Worm (Caenorhabditis elegans): ENCODE measurements around the gene srv-19.

srv-19 gene

ce11 chrIV:5886605-5887004 is 12.9 kb upstream of the srv-19 start:
- TF ChIP-seq ceh-8 (GFP tag; optimal IDR thresholded peaks at IDR 0.05) (no peak), fkh-4 (tag; optimal IDR thresholded peaks at IDR 0.05; ENCODE audit: borderline replicate concordance) (no peak), blmp-1 (tag; optimal IDR thresholded peaks at IDR 0.05) (peak; percentile 55), efl-1 (optimal IDR thresholded peaks at IDR 0.05) (no peak), efl-1 (GFP tag; optimal IDR thresholded peaks at IDR 0.05 in 1 of 2) (peak in 1 of 2 experiments; percentile 63)

- no peak for TF ChIP-seq ces-1 (GFP tag; optimal IDR thresholded peaks at IDR 0.05)
- peak; percentile 91 for TF ChIP-seq blmp-1 (tag; optimal IDR thresholded peaks at IDR 0.05)
These were observed 11.6 kb upstream of the srv-19 start, which contains the start of gene glf-1 for ce11 chrIV:5885180-5885887. TSS of gene glf-1 (plus strand) at chrIV:5885835.

ce11 chrIV:5884500-5884899 is 10.8 kb upstream of the srv-19 start, which contains the start of gene H04M03.11:
TSS of gene H04M03.11 (minus strand) at chrIV:5884600.
- no peak for TF ChIP-seq nhr-77 (tag; optimal IDR thresholded peaks at IDR 0.05)

- TF ChIP-seq nhr-237 (tag; optimal IDR thresholded peaks at IDR 0.05) (no peak), ceh-63 (GFP tag; optimal IDR thresholded peaks at IDR 0.05) (no peak), alr-1 (tag; optimal IDR thresholded peaks at IDR 0.05; ENCODE audit: borderline replicate concordance) (no peak), fkh-4 (tag; optimal IDR thresholded peaks at IDR 0.05; ENCODE audit: borderline replicate concordance) (no peak), elt-2 (tag; optimal IDR thresholded peaks at IDR 0.05) (no peak), fkh-10 (GFP tag; optimal IDR thresholded peaks at IDR 0.05) (no peak), lin-15B (tag; optimal IDR thresholded peaks at IDR 0.05) (no peak), snu-23 (GFP tag; optimal IDR thresholded peaks at IDR 0.05) (no peak), ceh-88 (GFP tag; IDR thresholded peaks at IDR 0.05) (no peak), nhr-76 (tag; optimal IDR thresholded peaks at IDR 0.05) (no peak), mab-9 (GFP tag; IDR thresholded peaks at IDR 0.05) (no peak), unc-86 (tag; optimal IDR thresholded peaks at IDR 0.05) (no peak), zag-1 (tag; optimal IDR thresholded peaks at IDR 0.05) (no peak), hpl-2 (GFP tag; optimal IDR thresholded peaks at IDR 0.05) (no peak), mef-2 (tag; optimal IDR thresholded peaks at IDR 0.05) (no peak), swsn-7 (tag; optimal IDR thresholded peaks at IDR 0.05) (no peak), skn-1 (tag; optimal IDR thresholded peaks at IDR 0.05) (no peak)
These were observed 6.1 kb upstream of the srv-19 start, which contains the start of gene srv-22 for ce11 chrIV:5879853-5880252. TSS of gene srv-22 (minus strand) at chrIV:5879953.

- TF ChIP-seq mep-1 (tag; optimal IDR thresholded peaks at IDR 0.05) (no peak), ceh-63 (GFP tag; optimal IDR thresholded peaks at IDR 0.05) (no peak), unc-86 (tag; optimal IDR thresholded peaks at IDR 0.05) (no peak), pqm-1 (tag; optimal IDR thresholded peaks at IDR 0.05) (no peak), lin-39 (tag; optimal IDR thresholded peaks at IDR 0.05) (no peak), sptf-1 (tag; optimal IDR thresholded peaks at IDR 0.05) (no peak), nhr-20 (tag; optimal IDR thresholded peaks at IDR 0.05) (no peak), nhr-12 (tag; optimal IDR thresholded peaks at IDR 0.05) (no peak), unc-98 (GFP tag; IDR thresholded peaks at IDR 0.05) (no peak), lin-14 (GFP tag; optimal IDR thresholded peaks at IDR 0.05) (no peak), dsc-1 (tag; optimal IDR thresholded peaks at IDR 0.05) (no peak), alr-1 (tag; optimal IDR thresholded peaks at IDR 0.05; ENCODE audit: borderline replicate concordance) (no peak), Y116A8C.19 (tag; optimal IDR thresholded peaks at IDR 0.05; ENCODE audit: borderline replicate concordance) (no peak), ceh-82 (tag; optimal IDR thresholded peaks at IDR 0.05) (no peak)
These were observed 3.5 kb upstream of the srv-19 start, which contains the start of gene srv-21 for ce11 chrIV:5877246-5877645. TSS of gene srv-21 (minus strand) at chrIV:5877346.
